Fruit fly (Drosophila melanogaster) Kc167 (cell line): ENCODE measurements around the gene Hmbs.

Source experiments
- Sin3A ChIP-seq: fragments of >200 bp; optimal IDR thresholded peaks from 2 replicates; lab custom pipeline; 2018; ENCODE audit warnings: missing external identifiers
- h ChIP-seq: fragments of >200 bp; optimal IDR thresholded peaks from 3 replicates; lab custom pipeline; 2018; ENCODE audit warnings: missing external identifiers
- insv ChIP-seq: fragments of >200 bp; optimal IDR thresholded peaks from 3 replicates; lab custom pipeline; 2018; ENCODE audit warnings: missing external identifiers
- psq ChIP-seq: fragments of >200 bp; optimal IDR thresholded peaks from 2 replicates; lab custom pipeline; 2017; ENCODE audit warnings: missing external identifiers
- ttk ChIP-seq: sonication (Bioruptor generic); optimal IDR thresholded peaks from 2 replicates; lab custom pipeline; 2017; ENCODE audit warnings: missing external identifiers

dm6 chr3L:1335428-1335764 lies 707 bp downstream of the Hmbs start:
- TF ChIP-seq h (lab: Kevin White, UChicago): no peak
- no peak for TF ChIP-seq psq
- no peak for TF ChIP-seq insv (lab: Kevin White, UChicago)
- TF ChIP-seq ttk (lab: Kevin White, UChicago): no peak
- TF ChIP-seq Sin3A (lab: Kevin White, UChicago): no peak
